Fruit fly (Drosophila melanogaster) whole organism, pupa: ENCODE measurements around the gene bnb.
A peak's percentile ranks its signal among the peaks of the same experiment; 100 is the strongest.

Source experiments
- CG10348 ChIP-seq: fragments of 200-800 bp; sonication (Bioruptor generic); IDR thresholded peaks from 2 replicates; pipeline ENCODE4 v1.3.6; 2022; ENCODE audit warnings: missing biosample characterization, missing genetic modification characterization
- CG12605 ChIP-seq: fragments of 200-800 bp; sonication (Bioruptor generic); IDR thresholded peaks from 2 replicates; pipeline ENCODE4 v1.3.6; 2022; ENCODE audit warnings: missing biosample characterization, missing genetic modification characterization
- CG13204 ChIP-seq: fragments of 200-800 bp; sonication (Bioruptor generic); optimal IDR thresholded peaks from 2 replicates; lab custom pipeline; 2018; ENCODE audit warnings: missing biosample characterization, mild to moderate bottlenecking, missing genetic modification characterization, moderate library complexity
- CG14655 ChIP-seq: fragments of 200-800 bp; sonication (Bioruptor generic); optimal IDR thresholded peaks from 3 replicates; lab custom pipeline; 2017; ENCODE audit warnings: mild to moderate bottlenecking, missing biosample characterization, missing genetic modification reagents, missing genetic modification characterization
- CG15710 ChIP-seq: fragments of 200-800 bp; sonication (Bioruptor generic); optimal IDR thresholded peaks from 2 replicates; lab custom pipeline; 2018; ENCODE audit warnings: missing biosample characterization, mild to moderate bottlenecking, missing genetic modification characterization, moderate library complexity
- CG17806 ChIP-seq: fragments of 200-800 bp; sonication (Bioruptor generic); optimal IDR thresholded peaks from 2 replicates; lab custom pipeline; 2018; ENCODE audit warnings: missing biosample characterization, mild to moderate bottlenecking, missing genetic modification characterization, moderate library complexity
- CG32121 ChIP-seq: fragments of 200-800 bp; sonication (Bioruptor generic); IDR thresholded peaks from 2 replicates; pipeline ENCODE4 v1.3.6; 2022; ENCODE audit warnings: missing biosample characterization, missing genetic modification characterization
- CG34367 ChIP-seq: fragments of 200-800 bp; sonication (Bioruptor generic); optimal IDR thresholded peaks from 2 replicates; lab custom pipeline; 2018; ENCODE audit warnings: missing biosample characterization, mild to moderate bottlenecking, missing genetic modification characterization
- CG4496 ChIP-seq: fragments of 200-800 bp; sonication (Bioruptor generic); IDR thresholded peaks from 3 replicates; pipeline ENCODE4 v1.3.6; 2022; ENCODE audit warnings: missing biosample characterization, missing genetic modification characterization
- CG8159 ChIP-seq: fragments of 200-800 bp; sonication (Bioruptor generic); optimal IDR thresholded peaks from 3 replicates; lab custom pipeline; 2018; ENCODE audit warnings: missing biosample characterization, mild to moderate bottlenecking, missing genetic modification characterization, moderate library complexity
- CG8301 ChIP-seq: fragments of 200-800 bp; sonication (Bioruptor generic); optimal IDR thresholded peaks from 2 replicates; lab custom pipeline; 2018; ENCODE audit warnings: missing biosample characterization, mild to moderate bottlenecking, missing genetic modification characterization
- CG9948 ChIP-seq: fragments of 200-800 bp; sonication (Bioruptor generic); optimal IDR thresholded peaks from 2 replicates; lab custom pipeline; 2018; ENCODE audit warnings: missing biosample characterization, mild to moderate bottlenecking, missing genetic modification characterization, moderate library complexity
- D1 ChIP-seq: fragments of 200-800 bp; sonication (Bioruptor generic); optimal IDR thresholded peaks from 2 replicates; lab custom pipeline; 2018; ENCODE audit warnings: missing biosample characterization, mild to moderate bottlenecking, missing genetic modification characterization, moderate library complexity
- EcR ChIP-seq: fragments of 200-800 bp; sonication (Bioruptor generic); optimal IDR thresholded peaks from 3 replicates; lab custom pipeline; 2019; ENCODE audit warnings: missing biosample characterization, missing genetic modification characterization, mild to moderate bottlenecking, moderate library complexity, missing genetic modification reagents
- Ets98B ChIP-seq: fragments of 200-800 bp; sonication (Bioruptor generic); IDR thresholded peaks from 2 replicates; pipeline ENCODE4 v1.3.6; 2022; ENCODE audit warnings: missing biosample characterization, missing genetic modification characterization
- Pif1A ChIP-seq: fragments of 200-800 bp; sonication (Bioruptor generic); optimal IDR thresholded peaks from 3 replicates; lab custom pipeline; 2016; ENCODE audit warnings: missing biosample characterization, missing genetic modification characterization
- Pif1B ChIP-seq: fragments of 200-800 bp; sonication (Bioruptor generic); optimal IDR thresholded peaks from 3 replicates; lab custom pipeline; 2016; ENCODE audit warnings: missing biosample characterization, missing genetic modification characterization
- Snoo ChIP-seq: fragments of 200-800 bp; sonication (Bioruptor generic); optimal IDR thresholded peaks from 3 replicates; lab custom pipeline; 2017; ENCODE audit warnings: missing biosample characterization, mild to moderate bottlenecking, missing genetic modification characterization, inconsistent platforms
- fd96Ca ChIP-seq: fragments of 200-800 bp; sonication (Bioruptor generic); IDR thresholded peaks from 3 replicates; pipeline ENCODE4 v1.3.6; 2022; ENCODE audit warnings: missing biosample characterization, missing genetic modification characterization
- gl ChIP-seq: fragments of 200-800 bp; sonication (Bioruptor generic); optimal IDR thresholded peaks from 2 replicates; lab custom pipeline; 2018; ENCODE audit warnings: missing biosample characterization, mild to moderate bottlenecking, missing genetic modification characterization
- rn ChIP-seq: fragments of 200-800 bp; sonication (Bioruptor generic); IDR thresholded peaks from 2 replicates; pipeline ENCODE4 v1.3.6; 2022; ENCODE audit warnings: missing biosample characterization, missing genetic modification characterization

bnb gene

DNA sequence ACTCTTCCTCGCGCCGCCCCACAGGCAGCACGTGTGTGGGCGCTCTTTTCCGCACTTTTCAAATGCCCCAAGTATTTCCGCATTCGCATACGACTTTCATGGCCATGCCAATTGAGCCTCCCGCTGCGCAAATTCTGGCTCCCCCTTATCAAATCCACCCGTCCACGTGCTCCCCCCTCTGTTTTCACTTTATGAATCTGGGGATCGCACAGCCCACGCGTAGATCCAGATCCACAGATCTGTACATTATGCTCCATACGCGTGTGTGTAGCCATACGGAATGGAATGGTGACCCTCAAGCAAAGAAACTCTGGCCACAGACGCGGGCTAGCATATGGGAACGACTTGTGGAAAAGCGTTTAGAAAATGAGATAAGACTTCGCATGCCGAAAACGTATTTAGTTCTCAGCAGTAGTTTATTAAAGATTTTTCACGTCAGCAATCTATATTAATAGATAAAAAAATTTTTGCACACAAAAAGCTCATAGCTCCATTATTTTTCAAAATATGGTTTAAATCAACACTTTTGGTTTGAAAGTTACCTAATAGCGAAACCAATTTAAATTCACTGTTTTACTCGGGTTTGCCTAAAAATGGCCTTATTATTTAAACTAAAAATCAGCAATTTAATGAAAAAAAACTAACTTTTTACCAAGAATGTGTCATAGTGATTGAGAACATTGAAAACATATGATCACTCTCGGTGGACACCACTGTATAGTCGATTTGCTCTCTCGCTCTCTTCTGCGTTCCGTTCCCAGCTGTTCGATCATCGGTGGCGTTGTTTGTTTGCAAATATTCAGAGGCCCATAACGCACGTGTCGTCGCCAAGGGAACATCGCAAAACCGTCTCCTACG lies 7.9 kb downstream of the bnb start:
- TF ChIP-seq fd96Ca (GFP tag; lab: Robert Waterston, UW), result no peak
- peak; percentile 13 for TF ChIP-seq Snoo
- TF ChIP-seq CG13204 (GFP tag; lab: Kevin White, UChicago), result no peak
- peak; percentile 33; the same call in 1 of the 2 replicates for TF ChIP-seq CG32121 (GFP tag; lab: Robert Waterston, UW)
- TF ChIP-seq CG10348 (GFP tag; lab: Robert Waterston, UW), result no peak
- no peak for TF ChIP-seq CG12605 (GFP tag; lab: Robert Waterston, UW)
- TF ChIP-seq Ets98B (GFP tag; lab: Robert Waterston, UW), result no peak
- no peak for TF ChIP-seq gl
- no peak for TF ChIP-seq D1 (tag; lab: Kevin White, UChicago)
- TF ChIP-seq Pif1A (GFP tag; lab: Kevin White, UChicago), result peak; percentile 70
- peak; percentile 34 for TF ChIP-seq CG9948
- peak; percentile 21 for TF ChIP-seq CG15710 (tag; lab: Kevin White, UChicago)
- TF ChIP-seq CG14655 (GFP tag; lab: Kevin White, UChicago), result peak; percentile 78
- no peak for TF ChIP-seq rn (GFP tag; lab: Robert Waterston, UW)
- peak; percentile 57 for TF ChIP-seq CG8159 (tag; lab: Kevin White, UChicago)
- TF ChIP-seq CG4496 (GFP tag; lab: Robert Waterston, UW), result no peak; the same call in 2 of the 3 replicates
- TF ChIP-seq CG17806, result peak; percentile 19
- peak; percentile 60 for TF ChIP-seq Pif1B (GFP tag; lab: Kevin White, UChicago)
- no peak for TF ChIP-seq EcR (GFP tag; lab: Kevin White, UChicago)
- peak; percentile 20 for TF ChIP-seq CG34367 (tag; lab: Kevin White, UChicago)
- peak; percentile 68 for TF ChIP-seq CG8301
- TF ChIP-seq, all 21 proteins: peak for 11

- TF ChIP-seq CG8159 (tag; lab: Kevin White, UChicago) (peak; percentile 12), EcR (GFP tag; lab: Kevin White, UChicago) (no peak)
Measured at dm6 chrX:18788143-18788745, 9.2 kb downstream of the bnb start, which contains the start of the genes CG6961 and S6KL. CG6961 (minus strand) TSS chrX:18788210. S6KL (plus strand) TSS chrX:18788464.

- TF ChIP-seq CG12605 (GFP tag; lab: Robert Waterston, UW) (no peak), CG4496 (GFP tag; lab: Robert Waterston, UW) (peak; percentile 24; the same call in 1 of the 3 replicates)
Measured at dm6 chrX:18783417-18784123, 13.9 kb downstream of the bnb start, which contains the start of gene CG18259. CG18259 (minus strand) TSS chrX:18783494.

DNA sequence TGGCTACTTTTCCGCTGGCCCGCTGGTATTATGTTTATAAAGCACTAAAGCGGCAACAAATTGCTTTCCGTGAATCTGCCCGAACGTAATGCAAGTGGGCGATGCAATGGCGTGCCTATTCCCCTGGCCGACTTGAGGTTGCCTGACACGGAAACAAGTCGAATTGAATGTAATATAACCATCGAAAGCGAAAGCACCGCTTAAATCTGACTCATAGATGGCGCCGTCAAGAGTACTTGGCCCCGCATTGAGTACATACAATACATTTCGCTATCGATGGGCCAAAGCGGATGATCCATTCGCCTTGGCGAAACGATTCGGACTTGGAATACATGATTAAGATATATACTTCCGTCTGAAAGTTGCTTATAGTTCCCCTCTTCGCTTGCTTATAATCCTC lies 17.2 kb downstream of the bnb start:
- TF ChIP-seq Pif1A (GFP tag; lab: Kevin White, UChicago) (no peak), Snoo (no peak), CG8159 (tag; lab: Kevin White, UChicago) (no peak), CG9948 (no peak), CG12605 (GFP tag; lab: Robert Waterston, UW) (no peak), CG10348 (GFP tag; lab: Robert Waterston, UW) (no peak), fd96Ca (GFP tag; lab: Robert Waterston, UW) (no peak), Ets98B (GFP tag; lab: Robert Waterston, UW) (no peak)

dm6 chrX:18779662-18780061 lies 17.8 kb downstream of the bnb start:
- TF ChIP-seq CG9948, result no peak
- TF ChIP-seq EcR (GFP tag; lab: Kevin White, UChicago), result peak; percentile 38
- no peak for TF ChIP-seq gl

- TF ChIP-seq Pif1B (GFP tag; lab: Kevin White, UChicago) (peak; percentile 41), EcR (GFP tag; lab: Kevin White, UChicago) (peak; percentile 89), D1 (tag; lab: Kevin White, UChicago) (no peak), CG14655 (GFP tag; lab: Kevin White, UChicago) (peak; percentile 30), CG32121 (GFP tag; lab: Robert Waterston, UW) (peak; percentile 44; the same call in 1 of the 2 replicates), Snoo (peak; percentile 32), fd96Ca (GFP tag; lab: Robert Waterston, UW) (peak; percentile 48; the same call in 1 of the 3 replicates), Ets98B (GFP tag; lab: Robert Waterston, UW) (peak; percentile 19; the same call in 1 of the 2 replicates), CG10348 (GFP tag; lab: Robert Waterston, UW) (no peak), CG15710 (tag; lab: Kevin White, UChicago) (peak; percentile 2), CG34367 (tag; lab: Kevin White, UChicago) (no peak), gl (no peak), CG12605 (GFP tag; lab: Robert Waterston, UW) (peak; percentile 37; the same call in 1 of the 2 replicates), CG9948 (no peak), CG8159 (tag; lab: Kevin White, UChicago) (no peak), CG17806 (no peak), CG4496 (GFP tag; lab: Robert Waterston, UW) (peak; percentile 54), Pif1A (GFP tag; lab: Kevin White, UChicago) (peak; percentile 44), CG8301 (no peak), CG13204 (GFP tag; lab: Kevin White, UChicago) (peak; percentile 68), rn (GFP tag; lab: Robert Waterston, UW) (no peak)
Measured at dm6 chrX:18776976-18777925, 20.2 kb downstream of the bnb start.
